Worm (Caenorhabditis elegans): ENCODE measurements around the gene rps-4.

Gene rps-4

ce11 chrIV:7036790-7037189 lies 47.7 kb downstream of the rps-4 start, which contains the start of gene ufl-1:
TSS of gene ufl-1 (minus strand) at chrIV:7036859.
- no peak for TF ChIP-seq B0310.2 (tag; optimal IDR thresholded peaks at IDR 0.05)
- no peak for TF ChIP-seq hmg-4 (GFP tag; optimal IDR thresholded peaks at IDR 0.05)
- no peak for TF ChIP-seq flt-1 (GFP tag; IDR thresholded peaks at IDR 0.05)
- TF ChIP-seq ceh-36 (tag; optimal IDR thresholded peaks at IDR 0.05) = no peak

- TF ChIP-seq hmg-4 (GFP tag; optimal IDR thresholded peaks at IDR 0.05) = no peak
- TF ChIP-seq tra-4 (tag; optimal IDR thresholded peaks at IDR 0.05) = no peak
- no peak for TF ChIP-seq tbx-37 (GFP tag; conservative IDR thresholded peaks at IDR 0.05)
- no peak for TF ChIP-seq scrt-1 (GFP tag; IDR thresholded peaks at IDR 0.05)
- no peak for TF ChIP-seq F13C5.2 (tag; optimal IDR thresholded peaks at IDR 0.05)
- TF ChIP-seq pes-1 (GFP tag; IDR thresholded peaks at IDR 0.05) = no peak
- TF ChIP-seq tbx-11 (GFP tag; IDR thresholded peaks at IDR 0.05) = no peak
These were observed 48.7 kb downstream of the rps-4 start, which contains the start of gene C06G3.3 for ce11 chrIV:7035823-7036222. TSS of gene C06G3.3 (plus strand) at chrIV:7036123.
